Fruit fly (Drosophila melanogaster): ENCODE results near the gene TkR99D.

The TkR99D gene

dm6 chr3R:29959329-29959728 is 9.9 kb downstream of the TkR99D start (continued):
- TF ChIP-seq CG9876 (GFP tag; optimal IDR thresholded peaks at IDR 0.05) (no peak), CG18262 (tag; optimal IDR thresholded peaks at IDR 0.05) (no peak), corto (GFP tag; optimal IDR thresholded peaks at IDR 0.05) (no peak), CG11456 (GFP tag; IDR thresholded peaks at IDR 0.05) (peak; percentile 29; the same call in 1 of the 3 replicates), Usf (GFP tag; optimal IDR thresholded peaks at IDR 0.05) (no peak), tup (GFP tag; optimal IDR thresholded peaks at IDR 0.05) (no peak), trh (GFP tag; optimal IDR thresholded peaks at IDR 0.05) (no peak), row (GFP tag; IDR thresholded peaks at IDR 0.05) (no peak; the same call in 2 of the 3 replicates), usp (GFP tag; optimal IDR thresholded peaks at IDR 0.05) (no peak), Jarid2 (GFP tag; optimal IDR thresholded peaks at IDR 0.05) (no peak), chinmo (GFP tag; IDR thresholded peaks at IDR 0.05; ENCODE audit: partially characterized antibody) (no peak), so (GFP tag; IDR thresholded peaks at IDR 0.05) (no peak), BtbVII (GFP tag; optimal IDR thresholded peaks at IDR 0.05) (no peak), CG7839 (tag; optimal IDR thresholded peaks at IDR 0.05) (no peak), CoRest (tag; optimal IDR thresholded peaks at IDR 0.05) (no peak), CG12236 (GFP tag; optimal IDR thresholded peaks at IDR 0.05) (no peak), CG6791 (GFP tag; IDR thresholded peaks at IDR 0.05; ENCODE audit: partially characterized antibody) (no peak), eve (GFP tag; optimal IDR thresholded peaks at IDR 0.05) (no peak), Nf-YC (tag; optimal IDR thresholded peaks at IDR 0.05) (no peak), Poxn (GFP tag; IDR thresholded peaks at IDR 0.05) (no peak), al (GFP tag; IDR thresholded peaks at IDR 0.05) (no peak), Opbp (GFP tag; IDR thresholded peaks at IDR 0.05; ENCODE audit: partially characterized antibody) (no peak), Hmr (GFP tag; optimal IDR thresholded peaks at IDR 0.05) (peak; percentile 1), her (GFP tag; optimal IDR thresholded peaks at IDR 0.05) (no peak), kay (GFP tag; optimal IDR thresholded peaks at IDR 0.05) (no peak), CG7556 (GFP tag; optimal IDR thresholded peaks at IDR 0.05) (peak; percentile 4), Ada2b (GFP tag; IDR thresholded peaks at IDR 0.05) (0 out of 2 replicates have a peak, but pooled peaks have one; percentile 27), Meics (GFP tag; optimal IDR thresholded peaks at IDR 0.05) (no peak), C15 (GFP tag; IDR thresholded peaks at IDR 0.05) (no peak), CG14050 (GFP tag; IDR thresholded peaks at IDR 0.05) (no peak), CG6683 (GFP tag; optimal IDR thresholded peaks at IDR 0.05) (no peak), sqz (GFP tag; optimal IDR thresholded peaks at IDR 0.05) (no peak), CG11504 (tag; optimal IDR thresholded peaks at IDR 0.05) (peak; percentile 11), CG2875 (GFP tag; optimal IDR thresholded peaks at IDR 0.05) (no peak), ato (GFP tag; IDR thresholded peaks at IDR 0.05; ENCODE audit: partially characterized antibody) (no peak), CG2199 (GFP tag; IDR thresholded peaks at IDR 0.05) (no peak), CG8290 (GFP tag; optimal IDR thresholded peaks at IDR 0.05) (no peak), CG8290 (tag; optimal IDR thresholded peaks at IDR 0.05) (no peak), CG10366 (GFP tag; IDR thresholded peaks at IDR 0.05) (no peak), CG4328 (GFP tag; optimal IDR thresholded peaks at IDR 0.05) (no peak), az2 (GFP tag; optimal IDR thresholded peaks at IDR 0.05) (no peak), fd3F (GFP tag; optimal IDR thresholded peaks at IDR 0.05) (no peak), CG43689 (GFP tag; IDR thresholded peaks at IDR 0.05) (no peak), dysf (GFP tag; IDR thresholded peaks at IDR 0.05) (peak; percentile 52; the same call in 2 of the 3 replicates), CG32767 (GFP tag; IDR thresholded peaks at IDR 0.05) (no peak), Mes4 (GFP tag; optimal IDR thresholded peaks at IDR 0.05) (no peak), Dbx (GFP tag; IDR thresholded peaks at IDR 0.05) (0 out of 3 replicates have a peak, but pooled peaks have one; percentile 15), E2f2 (GFP tag; IDR thresholded peaks at IDR 0.05) (no peak), tll (GFP tag; optimal IDR thresholded peaks at IDR 0.05) (no peak), lilli (GFP tag; optimal IDR thresholded peaks at IDR 0.05) (no peak), CG3281 (GFP tag; optimal IDR thresholded peaks at IDR 0.05) (peak; percentile 3), crol (GFP tag; IDR thresholded peaks at IDR 0.05) (no peak)
